Worm (Caenorhabditis elegans) whole organism, L2 larva: ENCODE data around the gene mmcm-1.

Source experiments
- C34F6.9 ChIP-seq: fragments of 150-350 bp; optimal IDR thresholded peaks from 2 replicates; lab custom pipeline; 2014; ENCODE audit warnings: missing biosample characterization, missing genetic modification characterization
- F13H6.1 ChIP-seq: sonication (generic microtip); optimal IDR thresholded peaks from 2 replicates; lab custom pipeline; 2016; ENCODE audit warnings: missing genetic modification characterization, missing compliant biosample characterization
- R02D3.7 ChIP-seq: fragments of 150-350 bp; optimal IDR thresholded peaks from 2 replicates; lab custom pipeline; 2014; ENCODE audit warnings: missing biosample characterization, missing genetic modification characterization
- Y55F3AM.14 ChIP-seq: fragments of 200-800 bp; sonication (Bioruptor generic); optimal IDR thresholded peaks from 2 replicates; lab custom pipeline; 2018; ENCODE audit warnings: mild to moderate bottlenecking, missing genetic modification characterization, missing compliant biosample characterization
- ZK546.5 ChIP-seq: sonication (generic microtip); optimal IDR thresholded peaks from 2 replicates; lab custom pipeline; 2017; ENCODE audit warnings: missing biosample characterization, missing genetic modification characterization
- alr-1 ChIP-seq: fragments of 150-350 bp; optimal IDR thresholded peaks from 2 replicates; lab custom pipeline; 2014; ENCODE audit warnings: missing biosample characterization, missing genetic modification characterization
- ama-1 ChIP-seq: fragments of 150-350 bp; optimal IDR thresholded peaks from 2 replicates; lab custom pipeline; 2018; ENCODE audit warnings: inconsistent platforms
- blmp-1 ChIP-seq: sonication (generic microtip); optimal IDR thresholded peaks from 2 replicates; lab custom pipeline; 2017; ENCODE audit warnings: missing genetic modification characterization, mild to moderate bottlenecking, missing compliant biosample characterization, antibody characterized with exemption, moderate library complexity; ENCODE audit not compliant: insufficient read depth
- ceh-16 ChIP-seq: fragments of 150-350 bp; optimal IDR thresholded peaks from 2 replicates; lab custom pipeline; 2014; ENCODE audit warnings: missing biosample characterization, missing genetic modification characterization
- ceh-82 ChIP-seq: fragments of 150-350 bp; optimal IDR thresholded peaks from 2 replicates; lab custom pipeline; 2014; ENCODE audit warnings: missing biosample characterization, missing genetic modification characterization
- crh-2 ChIP-seq: sonication (generic microtip); optimal IDR thresholded peaks from 2 replicates; lab custom pipeline; 2017; ENCODE audit warnings: missing biosample characterization, missing genetic modification characterization
- dmd-4 ChIP-seq: sonication (generic microtip); optimal IDR thresholded peaks from 2 replicates; lab custom pipeline; 2017; ENCODE audit warnings: missing biosample characterization, missing genetic modification characterization
- egl-27 ChIP-seq: sonication (generic microtip); optimal IDR thresholded peaks from 3 replicates; lab custom pipeline; 2017; ENCODE audit warnings: missing biosample characterization, missing genetic modification reagents, missing genetic modification characterization
- elt-1 ChIP-seq: fragments of 150-350 bp; optimal IDR thresholded peaks from 2 replicates; lab custom pipeline; 2014; ENCODE audit warnings: missing biosample characterization, missing genetic modification characterization
- elt-3 ChIP-seq: sonication (generic microtip); optimal IDR thresholded peaks from 2 replicates; lab custom pipeline; 2017; ENCODE audit warnings: missing biosample characterization, missing genetic modification characterization
- fos-1 ChIP-seq: fragments of 150-350 bp; optimal IDR thresholded peaks from 2 replicates; lab custom pipeline; 2014; ENCODE audit warnings: missing biosample characterization, missing genetic modification characterization
- gmeb-1 ChIP-seq: fragments of 150-350 bp; optimal IDR thresholded peaks from 2 replicates; lab custom pipeline; 2014; ENCODE audit warnings: missing biosample characterization, missing genetic modification characterization
- lin-11 ChIP-seq: fragments of 150-350 bp; sonication (generic microtip); optimal IDR thresholded peaks from 2 replicates; lab custom pipeline; 2014; ENCODE audit warnings: missing biosample characterization, missing genetic modification characterization, inconsistent platforms, mixed read lengths
- lin-39 ChIP-seq: fragments of 150-350 bp; optimal IDR thresholded peaks from 2 replicates; lab custom pipeline; 2014; ENCODE audit warnings: missing biosample characterization, missing genetic modification reagents, missing genetic modification characterization
- lsy-2 ChIP-seq, 2 experiments: fragments of 150-350 bp in 1 of 2; sonication (generic microtip) in 1 of 2; optimal IDR thresholded peaks; 2 replicates each; lab custom pipeline; 2014 to 2017; ENCODE audit warnings: missing biosample characterization in 2 of 2, missing genetic modification characterization in 2 of 2
- mab-5 ChIP-seq: fragments of 150-350 bp; optimal IDR thresholded peaks from 2 replicates; lab custom pipeline; 2014; ENCODE audit warnings: missing biosample characterization, missing genetic modification characterization
- mbf-1 ChIP-seq: sonication (generic microtip); optimal IDR thresholded peaks from 2 replicates; lab custom pipeline; 2017; ENCODE audit warnings: missing biosample characterization, missing genetic modification characterization
- mdl-1 ChIP-seq, 2 experiments: fragments of 150-350 bp in 1 of 2; sonication (generic microtip) in 1 of 2; optimal IDR thresholded peaks; 2 replicates each; lab custom pipeline; 2017; ENCODE audit warnings: missing biosample characterization in 2 of 2, missing genetic modification characterization in 2 of 2
- nhr-10 ChIP-seq: sonication (generic microtip); optimal IDR thresholded peaks from 2 replicates; lab custom pipeline; 2017; ENCODE audit warnings: missing biosample characterization, missing genetic modification characterization
- nhr-11 ChIP-seq: fragments of 150-350 bp; optimal IDR thresholded peaks from 2 replicates; lab custom pipeline; 2014; ENCODE audit warnings: missing biosample characterization, missing genetic modification characterization
- nhr-12 ChIP-seq: fragments of 150-350 bp; optimal IDR thresholded peaks from 2 replicates; lab custom pipeline; 2014; ENCODE audit warnings: missing biosample characterization, missing genetic modification characterization
- nhr-129 ChIP-seq: fragments of 150-350 bp; optimal IDR thresholded peaks from 2 replicates; lab custom pipeline; 2014; ENCODE audit warnings: missing biosample characterization, missing genetic modification characterization
- nhr-23 ChIP-seq: fragments of 150-350 bp; optimal IDR thresholded peaks from 2 replicates; lab custom pipeline; 2014; ENCODE audit warnings: missing biosample characterization, missing genetic modification reagents, missing genetic modification characterization
- nhr-25 ChIP-seq: fragments of 150-350 bp; sonication (generic microtip); optimal IDR thresholded peaks from 3 replicates; lab custom pipeline; 2014; ENCODE audit warnings: missing biosample characterization, missing genetic modification characterization
- nhr-6 ChIP-seq: fragments of 150-350 bp; optimal IDR thresholded peaks from 2 replicates; lab custom pipeline; 2014; ENCODE audit warnings: missing biosample characterization, missing genetic modification characterization
- nhr-77 ChIP-seq: fragments of 150-350 bp; optimal IDR thresholded peaks from 2 replicates; lab custom pipeline; 2014; ENCODE audit warnings: missing biosample characterization, missing genetic modification characterization
- peb-1 ChIP-seq: fragments of 150-350 bp; optimal IDR thresholded peaks from 2 replicates; lab custom pipeline; 2014; ENCODE audit warnings: missing biosample characterization, missing genetic modification characterization
- sem-4 ChIP-seq: fragments of 150-350 bp; optimal IDR thresholded peaks from 2 replicates; lab custom pipeline; 2014; ENCODE audit warnings: missing biosample characterization, missing genetic modification reagents, missing genetic modification characterization
- skn-1 ChIP-seq: sonication (generic microtip); optimal IDR thresholded peaks from 2 replicates; lab custom pipeline; 2017; ENCODE audit warnings: missing biosample characterization, missing genetic modification characterization
- sma-3 ChIP-seq: sonication (generic microtip); optimal IDR thresholded peaks from 2 replicates; lab custom pipeline; 2016; ENCODE audit warnings: missing genetic modification reagents, missing genetic modification characterization, missing compliant biosample characterization
- sma-9 ChIP-seq, 2 experiments: fragments of 150-350 bp in 1 of 2; sonication (generic microtip) in 1 of 2; optimal IDR thresholded peaks; 2 replicates each; lab custom pipeline; 2014 to 2016; ENCODE audit warnings: missing genetic modification characterization in 2 of 2, mild to moderate bottlenecking in 1 of 2, missing biosample characterization in 1 of 2, missing compliant biosample characterization in 1 of 2, missing genetic modification reagents in 1 of 2, moderate library complexity in 1 of 2
- unc-39 ChIP-seq: fragments of 150-350 bp; optimal IDR thresholded peaks from 2 replicates; lab custom pipeline; 2014; ENCODE audit warnings: missing biosample characterization, missing genetic modification characterization
- unc-62 ChIP-seq: fragments of 150-350 bp; optimal IDR thresholded peaks from 2 replicates; lab custom pipeline; 2014; ENCODE audit warnings: missing biosample characterization, missing genetic modification reagents, missing genetic modification characterization
- ztf-1 ChIP-seq: fragments of 200-800 bp; sonication (Bioruptor generic); conservative IDR thresholded peaks from 2 replicates; pipeline ENCODE4 v1.3.6; 2022; ENCODE audit warnings: missing genetic modification characterization, missing compliant biosample characterization
- ztf-4 ChIP-seq: fragments of 150-350 bp; optimal IDR thresholded peaks from 2 replicates; lab custom pipeline; 2014; ENCODE audit warnings: missing biosample characterization, missing genetic modification characterization

mmcm-1 gene

ce11 chrIII:3952058-3952457, 44.6 kb upstream of the mmcm-1 start:
- TF ChIP-seq peb-1 (tag; lab: Kevin White, UChicago) (no peak), lsy-2 (tag; optimal IDR thresholded peaks at IDR 0.05; lab: Kevin White, UChicago) (peak in 1 of 2 experiments; percentile 37), mab-5 (no peak), nhr-10 (no peak), unc-62 (GFP tag; lab: Kevin White, UChicago) (no peak), R02D3.7 (no peak), ztf-4 (no peak), nhr-129 (peak; percentile 81), C34F6.9 (tag; lab: Kevin White, UChicago) (no peak), ceh-82 (tag; lab: Kevin White, UChicago) (no peak), ama-1 (lab: Kevin White, UChicago) (no peak), sma-9 (GFP tag; optimal IDR thresholded peaks at IDR 0.05; lab: Kevin White, UChicago) (peak; percentile 58), sma-9 (tag; optimal IDR thresholded peaks at IDR 0.05; lab: Kevin White, UChicago) (no peak), F13H6.1 (tag; lab: Kevin White, UChicago) (peak; percentile 4), crh-2 (tag; lab: Kevin White, UChicago) (peak; percentile 5), mbf-1 (tag; lab: Kevin White, UChicago) (no peak), fos-1 (tag; lab: Kevin White, UChicago) (peak; percentile 9), lin-11 (no peak), alr-1 (no peak), nhr-77 (tag; lab: Kevin White, UChicago) (no peak), dmd-4 (tag; lab: Kevin White, UChicago) (no peak), sem-4 (tag; lab: Kevin White, UChicago) (no peak), skn-1 (tag; lab: Kevin White, UChicago) (no peak), elt-3 (tag; lab: Kevin White, UChicago) (no peak), gmeb-1 (tag; lab: Kevin White, UChicago) (peak; percentile 36), nhr-6 (no peak), nhr-25 (tag; lab: Kevin White, UChicago) (peak; percentile 33), mdl-1 (tag; optimal IDR thresholded peaks at IDR 0.05; lab: Kevin White, UChicago) (no peak), Y55F3AM.14 (GFP tag; lab: Kevin White, UChicago) (no peak)

- TF ChIP-seq mdl-1 (tag; optimal IDR thresholded peaks at IDR 0.05; lab: Kevin White, UChicago) (no peak), ztf-1 (no peak), lin-39 (no peak), alr-1 (no peak), C34F6.9 (tag; lab: Kevin White, UChicago) (no peak), nhr-6 (no peak), sma-3 (GFP tag; lab: Kevin White, UChicago) (no peak), ceh-16 (no peak), ZK546.5 (tag; lab: Kevin White, UChicago) (no peak), R02D3.7 (no peak), nhr-10 (no peak), mbf-1 (tag; lab: Kevin White, UChicago) (no peak), nhr-25 (tag; lab: Kevin White, UChicago) (no peak), unc-39 (tag; lab: Kevin White, UChicago) (no peak), nhr-12 (tag; lab: Kevin White, UChicago) (no peak), unc-62 (GFP tag; lab: Kevin White, UChicago) (no peak), elt-1 (tag; lab: Kevin White, UChicago) (no peak), egl-27 (no peak)
- TF ChIP-seq, all 48 proteins: peak for 0
Observed at ce11 chrIII:3935808-3936207, 28.3 kb upstream of the mmcm-1 start, which contains the start of gene npl-10. TSS of gene npl-10 (minus strand) at chrIII:3935908.

ce11 chrIII:3931423-3931822, 23.9 kb upstream of the mmcm-1 start, which contains the start of gene F37A8.2:
TSS of gene F37A8.2 (minus strand) at chrIII:3931523.
- TF ChIP-seq nhr-23 (tag; lab: Kevin White, UChicago) (no peak), R02D3.7 (no peak), fos-1 (tag; lab: Kevin White, UChicago) (no peak), sma-3 (GFP tag; lab: Kevin White, UChicago) (no peak), lin-39 (no peak), nhr-25 (tag; lab: Kevin White, UChicago) (no peak)
- TF ChIP-seq, all 48 proteins: peak for 0

- TF ChIP-seq dmd-4 (tag; lab: Kevin White, UChicago) (no peak), nhr-25 (tag; lab: Kevin White, UChicago) (no peak), nhr-6 (no peak), nhr-12 (tag; lab: Kevin White, UChicago) (no peak), mbf-1 (tag; lab: Kevin White, UChicago) (no peak), gmeb-1 (tag; lab: Kevin White, UChicago) (no peak), blmp-1 (no peak), ZK546.5 (tag; lab: Kevin White, UChicago) (no peak), Y55F3AM.14 (GFP tag; lab: Kevin White, UChicago) (no peak), alr-1 (no peak), elt-3 (tag; lab: Kevin White, UChicago) (no peak), nhr-11 (tag; lab: Kevin White, UChicago) (no peak), F13H6.1 (tag; lab: Kevin White, UChicago) (no peak), sma-3 (GFP tag; lab: Kevin White, UChicago) (no peak), C34F6.9 (tag; lab: Kevin White, UChicago) (no peak)
Observed at ce11 chrIII:3928136-3928535, 20.6 kb upstream of the mmcm-1 start, which contains the start of gene F37A8.1. TSS of gene F37A8.1 (plus strand) at chrIII:3928436.
